Worm (Caenorhabditis elegans) whole organism, L2 larva: Measurements from ENCODE around the gene srg-57.

Experiments used
- C34F6.9 ChIP-seq: fragments of 150-350 bp; optimal IDR thresholded peaks from 2 replicates; lab custom pipeline; 2014; ENCODE audit warnings: missing biosample characterization, missing genetic modification characterization
- R02D3.7 ChIP-seq: fragments of 150-350 bp; optimal IDR thresholded peaks from 2 replicates; lab custom pipeline; 2014; ENCODE audit warnings: missing biosample characterization, missing genetic modification characterization
- Y55F3AM.14 ChIP-seq: fragments of 200-800 bp; sonication (Bioruptor generic); optimal IDR thresholded peaks from 2 replicates; lab custom pipeline; 2018; ENCODE audit warnings: mild to moderate bottlenecking, missing genetic modification characterization, missing compliant biosample characterization
- ZK546.5 ChIP-seq: sonication (generic microtip); optimal IDR thresholded peaks from 2 replicates; lab custom pipeline; 2017; ENCODE audit warnings: missing biosample characterization, missing genetic modification characterization
- alr-1 ChIP-seq: fragments of 150-350 bp; optimal IDR thresholded peaks from 2 replicates; lab custom pipeline; 2014; ENCODE audit warnings: missing biosample characterization, missing genetic modification characterization
- aly-2 ChIP-seq: fragments of 150-350 bp; optimal IDR thresholded peaks from 2 replicates; lab custom pipeline; 2014; ENCODE audit warnings: missing biosample characterization, missing genetic modification characterization
- ama-1 ChIP-seq: fragments of 150-350 bp; optimal IDR thresholded peaks from 2 replicates; lab custom pipeline; 2018; ENCODE audit warnings: inconsistent platforms
- blmp-1 ChIP-seq: sonication (generic microtip); optimal IDR thresholded peaks from 2 replicates; lab custom pipeline; 2017; ENCODE audit warnings: missing genetic modification characterization, mild to moderate bottlenecking, missing compliant biosample characterization, antibody characterized with exemption, moderate library complexity; ENCODE audit not compliant: insufficient read depth
- ceh-82 ChIP-seq: fragments of 150-350 bp; optimal IDR thresholded peaks from 2 replicates; lab custom pipeline; 2014; ENCODE audit warnings: missing biosample characterization, missing genetic modification characterization
- crh-2 ChIP-seq: sonication (generic microtip); optimal IDR thresholded peaks from 2 replicates; lab custom pipeline; 2017; ENCODE audit warnings: missing biosample characterization, missing genetic modification characterization
- egl-27 ChIP-seq: sonication (generic microtip); optimal IDR thresholded peaks from 3 replicates; lab custom pipeline; 2017; ENCODE audit warnings: missing biosample characterization, missing genetic modification reagents, missing genetic modification characterization
- elt-1 ChIP-seq: fragments of 150-350 bp; optimal IDR thresholded peaks from 2 replicates; lab custom pipeline; 2014; ENCODE audit warnings: missing biosample characterization, missing genetic modification characterization
- elt-3 ChIP-seq: sonication (generic microtip); optimal IDR thresholded peaks from 2 replicates; lab custom pipeline; 2017; ENCODE audit warnings: missing biosample characterization, missing genetic modification characterization
- fos-1 ChIP-seq: fragments of 150-350 bp; optimal IDR thresholded peaks from 2 replicates; lab custom pipeline; 2014; ENCODE audit warnings: missing biosample characterization, missing genetic modification characterization
- gmeb-1 ChIP-seq: fragments of 150-350 bp; optimal IDR thresholded peaks from 2 replicates; lab custom pipeline; 2014; ENCODE audit warnings: missing biosample characterization, missing genetic modification characterization
- lin-11 ChIP-seq: fragments of 150-350 bp; sonication (generic microtip); optimal IDR thresholded peaks from 2 replicates; lab custom pipeline; 2014; ENCODE audit warnings: missing biosample characterization, missing genetic modification characterization, inconsistent platforms, mixed read lengths
- lsy-2 ChIP-seq, 2 experiments: fragments of 150-350 bp in 1 of 2; sonication (generic microtip) in 1 of 2; optimal IDR thresholded peaks; 2 replicates each; lab custom pipeline; 2014 to 2017; ENCODE audit warnings: missing biosample characterization in 2 of 2, missing genetic modification characterization in 2 of 2
- mab-5 ChIP-seq: fragments of 150-350 bp; optimal IDR thresholded peaks from 2 replicates; lab custom pipeline; 2014; ENCODE audit warnings: missing biosample characterization, missing genetic modification characterization
- mbf-1 ChIP-seq: sonication (generic microtip); optimal IDR thresholded peaks from 2 replicates; lab custom pipeline; 2017; ENCODE audit warnings: missing biosample characterization, missing genetic modification characterization
- mdl-1 ChIP-seq, 2 experiments: fragments of 150-350 bp in 1 of 2; sonication (generic microtip) in 1 of 2; optimal IDR thresholded peaks; 2 replicates each; lab custom pipeline; 2017; ENCODE audit warnings: missing biosample characterization in 2 of 2, missing genetic modification characterization in 2 of 2
- nhr-11 ChIP-seq: fragments of 150-350 bp; optimal IDR thresholded peaks from 2 replicates; lab custom pipeline; 2014; ENCODE audit warnings: missing biosample characterization, missing genetic modification characterization
- nhr-129 ChIP-seq: fragments of 150-350 bp; optimal IDR thresholded peaks from 2 replicates; lab custom pipeline; 2014; ENCODE audit warnings: missing biosample characterization, missing genetic modification characterization
- nhr-237 ChIP-seq: fragments of 150-350 bp; optimal IDR thresholded peaks from 2 replicates; lab custom pipeline; 2014; ENCODE audit warnings: missing biosample characterization, missing genetic modification characterization
- nhr-25 ChIP-seq: fragments of 150-350 bp; sonication (generic microtip); optimal IDR thresholded peaks from 3 replicates; lab custom pipeline; 2014; ENCODE audit warnings: missing biosample characterization, missing genetic modification characterization
- nhr-6 ChIP-seq: fragments of 150-350 bp; optimal IDR thresholded peaks from 2 replicates; lab custom pipeline; 2014; ENCODE audit warnings: missing biosample characterization, missing genetic modification characterization
- nhr-77 ChIP-seq: fragments of 150-350 bp; optimal IDR thresholded peaks from 2 replicates; lab custom pipeline; 2014; ENCODE audit warnings: missing biosample characterization, missing genetic modification characterization
- sem-4 ChIP-seq: fragments of 150-350 bp; optimal IDR thresholded peaks from 2 replicates; lab custom pipeline; 2014; ENCODE audit warnings: missing biosample characterization, missing genetic modification reagents, missing genetic modification characterization
- skn-1 ChIP-seq: sonication (generic microtip); optimal IDR thresholded peaks from 2 replicates; lab custom pipeline; 2017; ENCODE audit warnings: missing biosample characterization, missing genetic modification characterization
- snpc-4 ChIP-seq: fragments of 150-350 bp; optimal IDR thresholded peaks from 2 replicates; lab custom pipeline; 2014; ENCODE audit warnings: missing biosample characterization, missing genetic modification characterization
- unc-39 ChIP-seq: fragments of 150-350 bp; optimal IDR thresholded peaks from 2 replicates; lab custom pipeline; 2014; ENCODE audit warnings: missing biosample characterization, missing genetic modification characterization
- unc-55 ChIP-seq: fragments of 150-350 bp; sonication (generic microtip); optimal IDR thresholded peaks from 3 replicates; lab custom pipeline; 2014; ENCODE audit warnings: missing biosample characterization, missing genetic modification reagents, missing genetic modification characterization
- unc-62 ChIP-seq: fragments of 150-350 bp; optimal IDR thresholded peaks from 2 replicates; lab custom pipeline; 2014; ENCODE audit warnings: missing biosample characterization, missing genetic modification reagents, missing genetic modification characterization
- zag-1 ChIP-seq: fragments of 150-350 bp; optimal IDR thresholded peaks from 2 replicates; lab custom pipeline; 2014; ENCODE audit warnings: missing biosample characterization, missing genetic modification characterization
- ztf-4 ChIP-seq: fragments of 150-350 bp; optimal IDR thresholded peaks from 2 replicates; lab custom pipeline; 2014; ENCODE audit warnings: missing biosample characterization, missing genetic modification characterization

The srg-57 gene

DNA sequence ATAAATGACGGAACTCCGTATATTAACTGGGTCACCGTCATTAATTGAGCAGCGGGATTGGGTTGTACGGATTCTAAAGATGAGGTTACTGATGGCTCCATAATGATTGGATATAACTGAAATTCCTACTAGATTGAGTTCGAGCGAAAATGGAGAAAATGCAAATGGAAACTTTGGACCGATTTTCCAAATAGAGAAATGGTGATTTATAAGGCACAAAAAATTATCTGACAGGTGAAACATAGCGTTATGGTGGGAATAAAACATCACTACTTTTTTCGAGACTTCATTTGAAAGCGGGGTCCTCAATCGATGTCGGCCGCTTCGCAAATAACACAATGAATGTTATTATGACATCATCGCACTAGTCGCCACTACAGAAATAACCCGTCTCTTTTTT, 11.7 kb downstream of the srg-57 start, which contains the start of gene srg-60:
Gene srg-60, minus strand, starts transcription at position 101 of the 400 bp plus-strand sequence.
- no peak for TF ChIP-seq ztf-4 (tag; lab: Kevin White, UChicago)
- no peak for TF ChIP-seq mab-5 (tag; lab: Kevin White, UChicago)
- TF ChIP-seq skn-1: no peak
- TF ChIP-seq unc-62: no peak
- no peak for TF ChIP-seq nhr-25 (tag; lab: Kevin White, UChicago)
- no peak for TF ChIP-seq gmeb-1 (tag; lab: Kevin White, UChicago)
- TF ChIP-seq ZK546.5: no peak
- TF ChIP-seq zag-1: no peak
- no peak for TF ChIP-seq lin-11
- no peak for TF ChIP-seq elt-1
- no peak for TF ChIP-seq crh-2 (tag; lab: Kevin White, UChicago)
- no peak for TF ChIP-seq nhr-237 (tag; lab: Kevin White, UChicago)
- TF ChIP-seq mdl-1 (tag; optimal IDR thresholded peaks at IDR 0.05; lab: Kevin White, UChicago): no peak
- TF ChIP-seq sem-4 (tag; lab: Kevin White, UChicago): no peak
- no peak for TF ChIP-seq ceh-82 (tag; lab: Kevin White, UChicago)
- TF ChIP-seq C34F6.9 (tag; lab: Kevin White, UChicago): no peak

DNA sequence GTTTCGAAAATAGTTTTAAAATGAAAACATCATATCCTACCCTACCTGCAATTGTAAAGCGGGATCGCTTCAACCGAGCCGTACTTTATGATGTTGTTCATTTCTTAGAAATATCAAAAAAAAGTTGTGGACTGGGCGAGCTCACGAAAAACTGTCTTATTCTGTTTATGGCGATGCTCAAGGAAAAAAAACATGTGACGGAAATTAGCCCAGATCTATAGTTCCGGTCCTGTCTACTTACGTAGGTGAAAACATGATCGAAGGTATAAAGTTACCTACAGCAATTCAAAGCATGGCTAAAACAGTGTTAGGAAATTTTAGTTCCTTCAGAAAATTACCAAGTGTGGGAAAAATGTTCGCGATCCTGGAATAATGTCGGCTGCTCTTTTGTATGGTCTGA, 13.5 kb downstream of the srg-57 start, which contains the start of gene srt-27:
Gene srt-27, minus strand, starts transcription at position 101 of the 400 bp plus-strand sequence.
- TF ChIP-seq zag-1: no peak
- TF ChIP-seq, all 48 proteins: peak for 0

DNA sequence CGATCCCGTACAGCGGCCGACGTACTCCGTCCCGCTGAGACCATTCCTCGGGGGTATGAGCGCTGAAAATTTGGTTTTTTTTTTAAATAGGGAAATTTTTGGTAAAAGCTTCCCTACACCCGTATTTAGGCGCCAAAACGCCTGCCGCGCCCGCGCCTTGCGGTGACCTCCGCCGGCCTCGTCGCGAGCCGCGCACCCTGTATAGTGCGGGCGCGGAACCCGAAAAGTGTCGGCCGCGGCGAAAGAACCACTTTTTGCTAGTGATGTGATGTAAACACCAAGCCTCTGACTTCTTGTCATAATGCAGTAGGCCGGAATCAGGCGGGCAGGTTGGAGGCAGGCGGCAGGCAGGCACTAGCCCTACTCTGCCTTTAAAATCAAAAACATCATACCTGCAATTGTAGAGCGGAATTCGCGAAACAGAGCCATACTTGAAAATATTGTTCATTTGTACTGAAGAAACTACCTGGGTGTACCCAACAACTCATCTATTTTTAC, 15.5 kb downstream of the srg-57 start, which contains the start of gene srt-29:
Gene srt-29, minus strand, starts transcription at position 448 of the 498 bp plus-strand sequence.
- TF ChIP-seq sem-4 (tag; lab: Kevin White, UChicago): no peak
- no peak for TF ChIP-seq alr-1 (tag; lab: Kevin White, UChicago)
- no peak for TF ChIP-seq nhr-6 (tag; lab: Kevin White, UChicago)
- TF ChIP-seq, all 48 proteins: peak for 0

DNA sequence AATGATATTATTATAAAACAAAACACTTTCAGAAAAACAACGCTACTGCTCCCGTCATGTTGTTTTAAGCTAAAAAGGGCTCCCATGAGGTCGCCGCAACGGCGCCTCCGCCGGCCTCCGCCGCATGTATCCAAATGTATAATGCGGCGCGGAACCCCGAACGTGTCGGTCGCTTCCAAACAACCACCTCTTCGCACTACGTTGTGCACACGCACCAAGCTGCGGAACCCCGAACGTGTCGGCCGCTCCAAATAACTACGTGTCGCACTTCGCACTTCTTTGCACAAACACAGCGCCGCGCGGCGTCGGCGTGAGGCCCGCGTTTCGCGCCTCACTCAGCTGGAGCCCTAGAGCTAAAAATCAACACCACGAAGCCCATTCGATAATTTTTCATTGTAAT, 17.3 kb downstream of the srg-57 start:
- TF ChIP-seq nhr-11 (tag; lab: Kevin White, UChicago): no peak
- no peak for TF ChIP-seq egl-27 (tag; lab: Kevin White, UChicago)
- TF ChIP-seq mbf-1 (tag; lab: Kevin White, UChicago): no peak
- TF ChIP-seq Y55F3AM.14 (GFP tag; lab: Kevin White, UChicago): no peak
- no peak for TF ChIP-seq ztf-4 (tag; lab: Kevin White, UChicago)
- TF ChIP-seq unc-62: no peak
- TF ChIP-seq R02D3.7 (tag; lab: Kevin White, UChicago): no peak
- no peak for TF ChIP-seq nhr-129 (tag; lab: Kevin White, UChicago)
- no peak for TF ChIP-seq ama-1 (lab: Kevin White, UChicago)
- no peak for TF ChIP-seq sem-4 (tag; lab: Kevin White, UChicago)
- TF ChIP-seq alr-1 (tag; lab: Kevin White, UChicago): no peak
- TF ChIP-seq blmp-1 (tag; lab: Kevin White, UChicago): no peak

DNA sequence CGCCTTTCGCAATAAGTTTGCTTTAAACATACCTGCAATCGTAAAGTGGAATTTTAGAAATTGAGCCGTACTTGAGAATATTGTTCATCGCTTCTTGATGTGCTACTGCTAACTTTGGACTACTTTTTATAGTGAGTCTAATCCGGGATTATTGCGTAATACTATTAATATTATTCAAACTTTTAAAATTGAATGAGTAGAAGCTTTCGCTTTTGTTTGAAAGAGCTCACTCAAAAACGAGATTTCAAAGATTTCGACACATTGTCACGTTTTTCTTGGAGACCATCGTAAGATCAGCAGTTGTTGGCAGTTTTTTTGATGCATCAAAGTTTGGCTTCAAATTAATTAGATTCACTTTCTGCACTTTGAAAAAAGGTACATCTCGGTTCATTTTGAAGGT, 20.7 kb downstream of the srg-57 start, which contains the start of gene srt-28:
Gene srt-28, minus strand, starts transcription at position 101 of the 400 bp plus-strand sequence.
- no peak for TF ChIP-seq elt-3
- TF ChIP-seq C34F6.9 (tag; lab: Kevin White, UChicago): no peak
- no peak for TF ChIP-seq mbf-1 (tag; lab: Kevin White, UChicago)
- TF ChIP-seq nhr-6 (tag; lab: Kevin White, UChicago): no peak
- no peak for TF ChIP-seq unc-39 (tag; lab: Kevin White, UChicago)
- no peak for TF ChIP-seq ama-1 (lab: Kevin White, UChicago)
- no peak for TF ChIP-seq nhr-77
- TF ChIP-seq nhr-237 (tag; lab: Kevin White, UChicago): no peak
- no peak for TF ChIP-seq unc-62
- TF ChIP-seq fos-1 (tag; lab: Kevin White, UChicago): no peak
- TF ChIP-seq nhr-25 (tag; lab: Kevin White, UChicago): no peak
- TF ChIP-seq unc-55: no peak
- TF ChIP-seq snpc-4 (tag; lab: Kevin White, UChicago): no peak
- TF ChIP-seq R02D3.7 (tag; lab: Kevin White, UChicago): no peak
- TF ChIP-seq zag-1: no peak
- no peak for TF ChIP-seq aly-2 (tag; lab: Kevin White, UChicago)
- no peak for TF ChIP-seq lsy-2 (tag; optimal IDR thresholded peaks at IDR 0.05; lab: Kevin White, UChicago)
- no peak for TF ChIP-seq nhr-11 (tag; lab: Kevin White, UChicago)
